Fruit fly (Drosophila melanogaster): ENCODE data around the gene mRpL22.

Gene mRpL22

dm6 chrX:16791058-16791457 lies 7.3 kb downstream of the mRpL22 start, which contains the start of gene Rrp45 (continued):
- TF ChIP-seq row (GFP tag; IDR thresholded peaks at IDR 0.05) (peak; percentile 73), sob (GFP tag; IDR thresholded peaks at IDR 0.05) (no peak), ems (GFP tag; optimal IDR thresholded peaks at IDR 0.05) (no peak), Med (GFP tag) (peak; percentile 64)

- TF ChIP-seq CG4730 (GFP tag; IDR thresholded peaks at IDR 0.05) (no peak), CG6791 (GFP tag; IDR thresholded peaks at IDR 0.05; ENCODE audit: partially characterized antibody) (no peak), CG17802 (tag; optimal IDR thresholded peaks at IDR 0.05) (no peak), Chrac-16 (GFP tag; optimal IDR thresholded peaks at IDR 0.05) (no peak), pzg (GFP tag; optimal IDR thresholded peaks at IDR 0.05) (peak; percentile 25), slp2 (GFP tag; optimal IDR thresholded peaks at IDR 0.05) (no peak), CG30020 (tag; optimal IDR thresholded peaks at IDR 0.05) (no peak), sc (optimal IDR thresholded peaks at IDR 0.05) (no peak), sc (GFP tag; optimal IDR thresholded peaks at IDR 0.05) (no peak), CG12155 (GFP tag; optimal IDR thresholded peaks at IDR 0.05) (no peak), CG4404 (GFP tag; IDR thresholded peaks at IDR 0.05) (no peak), E2f2 (GFP tag; IDR thresholded peaks at IDR 0.05) (peak; percentile 27; the same call in 1 of the 2 replicates), dm (GFP tag; optimal IDR thresholded peaks at IDR 0.05) (no peak), MESR4 (GFP tag; optimal IDR thresholded peaks at IDR 0.05) (peak; percentile 85), vfl (GFP tag; optimal IDR thresholded peaks at IDR 0.05) (no peak), CG2120 (GFP tag; optimal IDR thresholded peaks at IDR 0.05) (no peak), CG7556 (GFP tag; optimal IDR thresholded peaks at IDR 0.05) (no peak), CG14860 (GFP tag; IDR thresholded peaks at IDR 0.05; ENCODE audit: partially characterized antibody) (no peak), CG13287 (GFP tag; IDR thresholded peaks at IDR 0.05; ENCODE audit: partially characterized antibody) (peak; percentile 16; the same call in 1 of the 2 replicates), ftz-f1 (GFP tag; optimal IDR thresholded peaks at IDR 0.05) (no peak), corto (GFP tag; optimal IDR thresholded peaks at IDR 0.05) (no peak), CG8478 (optimal IDR thresholded peaks at IDR 0.05) (peak; percentile 71), CG17361 (GFP tag; IDR thresholded peaks at IDR 0.05) (no peak), ro (GFP tag; IDR thresholded peaks at IDR 0.05) (no peak), D (optimal IDR thresholded peaks at IDR 0.05) (peak; percentile 64), D (GFP tag; optimal IDR thresholded peaks at IDR 0.05) (no peak), row (GFP tag; IDR thresholded peaks at IDR 0.05) (peak; percentile 73), ind (GFP tag; optimal IDR thresholded peaks at IDR 0.05) (no peak), CG3995 (GFP tag; optimal IDR thresholded peaks at IDR 0.05) (peak; percentile 95), CG1602 (GFP tag; optimal IDR thresholded peaks at IDR 0.05) (no peak), CG17385 (GFP tag; optimal IDR thresholded peaks at IDR 0.05) (peak; percentile 90), Adf1 (GFP tag; IDR thresholded peaks at IDR 0.05) (0 out of 2 replicates have a peak, but pooled peaks have one; percentile 42), CG15514 (GFP tag; optimal IDR thresholded peaks at IDR 0.05) (peak; percentile 98), CHES-1-like (GFP tag; optimal IDR thresholded peaks at IDR 0.05) (no peak), Gug (GFP tag; IDR thresholded peaks at IDR 0.05) (no peak), CG1792 (GFP tag; optimal IDR thresholded peaks at IDR 0.05) (no peak), MBD-R2 (GFP tag; IDR thresholded peaks at IDR 0.05) (peak; percentile 33; the same call in 1 of the 2 replicates), CG12659 (GFP tag; optimal IDR thresholded peaks at IDR 0.05) (peak; percentile 2), Med (GFP tag) (peak; percentile 66), vvl (GFP tag; IDR thresholded peaks at IDR 0.05) (no peak), CG8388 (GFP tag; optimal IDR thresholded peaks at IDR 0.05) (no peak), CG4328 (GFP tag; optimal IDR thresholded peaks at IDR 0.05) (no peak), chinmo (GFP tag; IDR thresholded peaks at IDR 0.05; ENCODE audit: partially characterized antibody) (no peak), CG10431 (GFP tag; optimal IDR thresholded peaks at IDR 0.05) (peak; percentile 13), tgo (GFP tag; IDR thresholded peaks at IDR 0.05) (no peak), gem (tag; optimal IDR thresholded peaks at IDR 0.05) (no peak)
Measured at dm6 chrX:16791920-16792829, 8.4 kb downstream of the mRpL22 start, which contains the start of gene CG4768. TSS of gene CG4768 (plus strand) at chrX:16792119.

Data from whole organism, embryonic.